Worm (Caenorhabditis elegans): ENCODE data around the gene gcy-8.
A peak's percentile ranks its signal among the peaks of the same experiment; 100 is the strongest.

Gene gcy-8

DNA sequence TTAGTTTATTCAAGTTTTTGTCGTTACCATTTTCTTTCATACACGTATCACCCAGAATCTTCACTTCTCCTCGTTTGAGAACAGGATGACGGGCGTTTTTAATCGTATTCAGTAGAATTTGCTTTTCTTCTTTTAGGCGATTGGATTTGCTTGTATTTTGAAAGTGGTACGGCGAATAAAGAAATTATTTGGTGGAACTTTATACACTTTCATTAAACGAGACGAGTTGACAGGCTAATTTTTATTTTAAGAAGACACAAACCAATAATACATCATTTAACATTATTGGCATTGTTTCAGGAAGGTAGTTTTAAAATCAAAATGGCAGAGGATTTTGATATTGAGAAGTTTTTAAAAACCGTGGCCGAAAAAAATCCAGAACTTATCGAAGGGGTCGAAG, 13.0 kb upstream of the gcy-8 start, which contains the start of gene C49H3.4 (continued):
- TF ChIP-seq snpc-4 (tag; optimal IDR thresholded peaks at IDR 0.05) (no peak), lir-3 (tag; optimal IDR thresholded peaks at IDR 0.05) (no peak)

DNA sequence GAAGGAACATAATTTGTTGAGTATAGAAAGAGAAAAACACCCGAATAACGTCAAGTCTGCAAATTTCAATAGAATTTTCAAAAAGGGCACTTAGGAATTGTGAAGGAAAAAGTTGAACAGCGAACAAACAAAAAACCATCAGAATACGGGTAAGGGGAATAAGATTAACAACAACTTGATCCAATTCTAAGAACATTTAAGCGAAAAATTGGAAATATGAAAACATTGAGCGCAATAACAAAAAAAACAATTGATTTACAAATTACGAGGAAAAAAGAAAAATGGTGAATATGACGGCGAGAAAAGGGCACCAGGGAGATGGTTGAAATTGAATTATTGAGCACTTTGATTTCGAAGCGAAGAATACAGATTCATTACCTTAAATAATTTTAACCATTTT, 11.0 kb upstream of the gcy-8 start:
- no peak for TF ChIP-seq zfp-2 (tag; optimal IDR thresholded peaks at IDR 0.05)
- TF ChIP-seq unc-62 (GFP tag; optimal IDR thresholded peaks at IDR 0.05 in 1 of 2) = peak in 1 of 2 experiments; percentile 90
- TF ChIP-seq unc-62 (tag; optimal IDR thresholded peaks at IDR 0.05) = no peak
- peak; percentile 90 for TF ChIP-seq aha-1 (tag)
- no peak for TF ChIP-seq spr-1 (tag; optimal IDR thresholded peaks at IDR 0.05)

DNA sequence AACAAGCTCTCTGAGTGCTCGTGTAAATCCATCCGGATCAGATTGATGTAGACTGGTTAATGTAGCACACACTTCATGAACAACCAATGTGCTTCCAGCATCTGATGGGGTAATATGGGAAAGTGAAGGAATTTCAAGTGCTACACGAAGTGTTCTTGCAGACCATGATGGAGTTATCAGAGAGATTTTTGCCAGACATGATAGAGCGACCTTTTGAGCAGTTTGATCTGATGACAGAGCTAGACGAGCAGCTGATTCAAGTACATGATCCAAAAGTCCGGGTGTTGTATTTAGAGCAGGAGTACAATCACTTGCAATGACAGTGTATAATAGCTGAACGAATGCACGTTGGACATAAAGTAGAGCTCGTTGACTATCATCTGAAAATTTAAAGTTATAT, 10.1 kb upstream of the gcy-8 start:
- TF ChIP-seq unc-62 (GFP tag; optimal IDR thresholded peaks at IDR 0.05 in 1 of 2) (peak in 1 of 2 experiments; percentile 83), unc-62 (tag; optimal IDR thresholded peaks at IDR 0.05) (no peak), madf-5 (GFP tag; IDR thresholded peaks at IDR 0.05) (no peak), mxl-2 (GFP tag; conservative IDR thresholded peaks at IDR 0.05) (no peak), aha-1 (tag) (peak; percentile 95), unc-130 (GFP tag; optimal IDR thresholded peaks at IDR 0.05) (no peak), lin-1 (GFP tag; IDR thresholded peaks at IDR 0.05) (no peak), fos-1 (tag; optimal IDR thresholded peaks at IDR 0.05) (no peak), ceh-28 (tag; optimal IDR thresholded peaks at IDR 0.05) (no peak), D1046.2 (GFP tag; IDR thresholded peaks at IDR 0.05) (no peak)

DNA sequence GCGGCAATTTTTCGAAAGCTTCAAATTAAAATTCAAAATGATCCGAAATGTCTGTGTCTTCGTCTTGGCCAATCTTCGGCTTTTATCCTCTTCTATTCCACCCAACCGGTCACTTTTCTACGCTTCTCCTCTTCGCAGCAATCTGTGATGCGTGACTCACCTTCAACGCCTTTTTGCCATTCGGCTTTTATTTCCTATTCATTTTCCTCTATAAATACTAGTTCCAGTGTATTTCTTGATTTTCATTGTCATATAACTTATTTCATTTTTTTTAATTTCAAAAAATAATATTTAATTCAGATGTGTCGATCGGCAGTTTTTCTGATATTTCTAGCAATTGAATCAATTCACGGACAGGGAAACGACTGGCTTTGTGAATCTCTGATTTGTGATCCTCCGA, 7.8 kb upstream of the gcy-8 start, which contains the start of gene C49H3.16:
Gene C49H3.16, plus strand, starts transcription at position 301 of the 400 bp plus-strand sequence.
- TF ChIP-seq nhr-41 (GFP tag; IDR thresholded peaks at IDR 0.05) = no peak
- peak in 1 of 2 experiments; percentile 63 for TF ChIP-seq unc-62 (GFP tag; optimal IDR thresholded peaks at IDR 0.05 in 1 of 2)
- TF ChIP-seq unc-62 (tag; optimal IDR thresholded peaks at IDR 0.05) = no peak

DNA sequence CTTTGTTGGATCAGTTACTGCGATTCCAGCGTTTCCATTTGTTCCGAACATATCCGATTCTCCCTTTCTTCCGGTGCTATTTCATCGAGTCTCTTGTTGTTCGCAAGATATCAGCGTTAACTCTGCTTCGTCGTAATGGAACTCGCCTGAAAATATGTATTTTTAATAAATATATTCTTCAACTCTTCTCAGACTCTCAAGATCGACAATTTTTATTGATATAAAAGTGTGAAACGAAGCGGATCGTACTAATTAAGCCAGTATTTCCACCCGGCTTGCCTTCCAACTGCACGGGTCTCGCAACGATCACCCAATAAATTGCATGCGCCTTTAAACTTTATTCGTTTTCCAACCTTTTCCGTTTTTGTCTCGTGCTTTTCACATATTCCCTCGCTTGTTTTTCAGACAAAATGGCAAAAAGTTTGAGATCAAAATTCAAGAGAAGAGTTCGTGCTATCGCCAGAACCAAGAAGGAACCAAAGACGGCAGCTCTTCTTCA, 3.9 kb upstream of the gcy-8 start, which contains the start of the genes xpo-3 and C49H3.3:
Gene xpo-3, minus strand, starts transcription at position 51 of the 499 bp plus-strand sequence.
Gene C49H3.3, plus strand, starts transcription at position 369 of the 499 bp plus-strand sequence.
- TF ChIP-seq F26F4.8 (GFP tag; conservative IDR thresholded peaks at IDR 0.05) = no peak
- no peak for TF ChIP-seq nhr-41 (GFP tag; IDR thresholded peaks at IDR 0.05)
- TF ChIP-seq nhr-102 (tag; optimal IDR thresholded peaks at IDR 0.05) = no peak
- peak; percentile 10 for TF ChIP-seq nhr-28 (tag; optimal IDR thresholded peaks at IDR 0.05)
- peak; percentile 65 for TF ChIP-seq mes-2 (tag; optimal IDR thresholded peaks at IDR 0.05; ENCODE audit: poor library complexity, severe bottlenecking)
- TF ChIP-seq lin-38 (GFP tag; IDR thresholded peaks at IDR 0.05) = 0 out of 2 replicates have a peak, but pooled peaks have one; percentile 22
- peak; percentile 52 for TF ChIP-seq mep-1 (tag; optimal IDR thresholded peaks at IDR 0.05)
- TF ChIP-seq mdl-1 (tag; optimal IDR thresholded peaks at IDR 0.05) = peak in 1 of 2 experiments; percentile 54
- TF ChIP-seq daf-16 (GFP tag; optimal IDR thresholded peaks at IDR 0.05) = no peak
- peak; percentile 42 for TF ChIP-seq daf-16 (tag; optimal IDR thresholded peaks at IDR 0.05)
- no peak for TF ChIP-seq zfp-2 (tag; optimal IDR thresholded peaks at IDR 0.05)
- peak in 1 of 2 experiments; percentile 82 for TF ChIP-seq lsy-2 (tag; optimal IDR thresholded peaks at IDR 0.05)
- peak; percentile 51 for TF ChIP-seq dpl-1 (GFP tag; optimal IDR thresholded peaks at IDR 0.05)
- TF ChIP-seq dve-1 (tag; optimal IDR thresholded peaks at IDR 0.05; ENCODE audit: insufficient read depth) = peak; percentile 38
- no peak for TF ChIP-seq tra-1 (GFP tag; IDR thresholded peaks at IDR 0.05)
- TF ChIP-seq hlh-30 (tag; optimal IDR thresholded peaks at IDR 0.05; ENCODE audit: insufficient read depth) = peak; percentile 80
- TF ChIP-seq nhr-77 (tag; optimal IDR thresholded peaks at IDR 0.05) = peak; percentile 24
- TF ChIP-seq rbr-2 (tag; optimal IDR thresholded peaks at IDR 0.05) = peak; percentile 15
- peak; percentile 27 for TF ChIP-seq hlh-11 (tag; optimal IDR thresholded peaks at IDR 0.05)
- TF ChIP-seq aha-1 (tag) = peak; percentile 51
